Worm (Caenorhabditis elegans) whole organism, L1 larva: ENCODE results near the gene C56C10.7.

ENCODE experiments used
- C16A3.4 ChIP-seq: fragments of 150-350 bp; optimal IDR thresholded peaks from 2 replicates; lab custom pipeline; 2014; ENCODE audit warnings: missing biosample characterization, missing genetic modification characterization
- F16B12.6 ChIP-seq: fragments of 150-350 bp; optimal IDR thresholded peaks from 2 replicates; lab custom pipeline; 2014; ENCODE audit warnings: missing biosample characterization, missing genetic modification characterization
- aha-1 ChIP-seq: fragments of 150-350 bp; optimal IDR thresholded peaks from 2 replicates; lab custom pipeline; 2014; ENCODE audit warnings: missing biosample characterization, missing genetic modification characterization
- aly-2 ChIP-seq: fragments of 150-350 bp; optimal IDR thresholded peaks from 2 replicates; lab custom pipeline; 2014; ENCODE audit warnings: missing biosample characterization, missing genetic modification characterization
- ama-1 ChIP-seq: fragments of 150-350 bp; optimal IDR thresholded peaks from 2 replicates; lab custom pipeline; 2014
- ceh-88 ChIP-seq: fragments of 200-800 bp; sonication (Bioruptor generic); IDR thresholded peaks from 2 replicates; pipeline ENCODE4 v1.3.6; 2022; ENCODE audit warnings: missing genetic modification characterization, missing compliant biosample characterization
- ces-1 ChIP-seq: fragments of 150-350 bp; optimal IDR thresholded peaks from 2 replicates; lab custom pipeline; 2014; ENCODE audit warnings: missing biosample characterization, missing genetic modification reagents, missing genetic modification characterization
- efl-1 ChIP-seq, 4 experiments: fragments of 150-350 bp; optimal IDR thresholded peaks in 3 of 4; peaks in 1 of 4; 1 replicate in 1 of 4; 2 replicates in 3 of 4; lab custom pipeline; 2014; ENCODE audit warnings: missing biosample characterization in 2 of 4, missing genetic modification characterization in 2 of 4, missing genetic modification reagents in 2 of 4
- egl-13 ChIP-seq: sonication (generic microtip); optimal IDR thresholded peaks from 2 replicates; lab custom pipeline; 2016; ENCODE audit warnings: missing genotype, missing genetic modification reagents, missing genetic modification characterization, missing compliant biosample characterization
- fkh-10 ChIP-seq: sonication (generic microtip); optimal IDR thresholded peaks from 2 replicates; lab custom pipeline; 2017; ENCODE audit warnings: missing biosample characterization, missing genetic modification reagents, missing genetic modification characterization
- grh-1 ChIP-seq: fragments of 200-800 bp; sonication (Bioruptor generic); IDR thresholded peaks from 2 replicates; pipeline ENCODE4 v1.3.6; 2022; ENCODE audit warnings: missing genetic modification reagents, missing genetic modification characterization, missing compliant biosample characterization
- hpl-2 ChIP-seq: fragments of 150-350 bp; optimal IDR thresholded peaks from 2 replicates; lab custom pipeline; 2014; ENCODE audit warnings: missing biosample characterization, missing genetic modification reagents, missing genetic modification characterization
- irx-1 ChIP-seq: sonication (generic microtip); optimal IDR thresholded peaks from 2 replicates; lab custom pipeline; 2016; ENCODE audit warnings: missing genetic modification characterization, missing compliant biosample characterization
- lin-13 ChIP-seq: fragments of 150-350 bp; optimal IDR thresholded peaks from 2 replicates; lab custom pipeline; 2014; ENCODE audit warnings: missing biosample characterization, missing genetic modification reagents, missing genetic modification characterization
- lin-14 ChIP-seq: fragments of 200-800 bp; sonication (Bioruptor generic); optimal IDR thresholded peaks from 2 replicates; lab custom pipeline; 2018; ENCODE audit warnings: mild to moderate bottlenecking, missing genetic modification characterization, moderate library complexity, missing compliant biosample characterization
- lin-15B ChIP-seq: fragments of 150-350 bp; sonication (generic microtip); optimal IDR thresholded peaks from 3 replicates; lab custom pipeline; 2014; ENCODE audit warnings: missing biosample characterization, missing genetic modification characterization
- lin-35 ChIP-seq, 2 experiments: fragments of 150-350 bp; optimal IDR thresholded peaks; 2 replicates each; lab custom pipeline; 2014; ENCODE audit warnings: missing biosample characterization in 2 of 2, missing genetic modification characterization in 2 of 2, missing genetic modification reagents in 2 of 2
- lin-39 ChIP-seq: fragments of 150-350 bp; optimal IDR thresholded peaks from 2 replicates; lab custom pipeline; 2014; ENCODE audit warnings: missing biosample characterization, missing genetic modification reagents, missing genetic modification characterization
- lir-3 ChIP-seq: sonication (generic microtip); optimal IDR thresholded peaks from 2 replicates; lab custom pipeline; 2016; ENCODE audit warnings: mild to moderate bottlenecking, missing genetic modification characterization, moderate library complexity, missing compliant biosample characterization; ENCODE audit not compliant: poor library complexity
- lsy-2 ChIP-seq, 2 experiments: fragments of 150-350 bp; optimal IDR thresholded peaks; 2 replicates each; lab custom pipeline; 2014; ENCODE audit warnings: missing biosample characterization in 2 of 2, missing genetic modification characterization in 2 of 2
- mab-9 ChIP-seq: fragments of 200-800 bp; sonication (Bioruptor generic); IDR thresholded peaks from 2 replicates; pipeline ENCODE4 v1.3.6; 2022; ENCODE audit warnings: missing genetic modification reagents, missing genetic modification characterization, missing compliant biosample characterization
- mdl-1 ChIP-seq, 2 experiments: fragments of 150-350 bp; optimal IDR thresholded peaks; 2 replicates each; lab custom pipeline; 2014 to 2017; ENCODE audit warnings: missing biosample characterization in 2 of 2, missing genetic modification characterization in 2 of 2, inconsistent platforms in 1 of 2
- nhr-12 ChIP-seq: sonication (generic microtip); optimal IDR thresholded peaks from 2 replicates; lab custom pipeline; 2017; ENCODE audit warnings: missing biosample characterization, missing genetic modification characterization
- nhr-19 ChIP-seq: fragments of 200-800 bp; sonication (Bioruptor generic); conservative IDR thresholded peaks from 2 replicates; pipeline ENCODE4 v1.3.6; 2022; ENCODE audit warnings: missing genetic modification characterization, missing compliant biosample characterization
- nhr-71 ChIP-seq: sonication (generic microtip); optimal IDR thresholded peaks from 2 replicates; lab custom pipeline; 2016; ENCODE audit warnings: mild to moderate bottlenecking, missing genetic modification characterization, moderate library complexity, missing compliant biosample characterization
- nhr-76 ChIP-seq: sonication (generic microtip); optimal IDR thresholded peaks from 2 replicates; lab custom pipeline; 2017; ENCODE audit warnings: missing biosample characterization, missing genetic modification characterization
- nhr-77 ChIP-seq: fragments of 150-350 bp; optimal IDR thresholded peaks from 2 replicates; lab custom pipeline; 2014; ENCODE audit warnings: missing biosample characterization, missing genetic modification characterization
- nhr-85 ChIP-seq: sonication (generic microtip); peaks from one replicate; lab custom pipeline; 2016; ENCODE audit warnings: missing genetic modification characterization, inconsistent platforms, missing compliant biosample characterization
- nhr-90 ChIP-seq: sonication (generic microtip); optimal IDR thresholded peaks from 2 replicates; lab custom pipeline; 2016; ENCODE audit warnings: mild to moderate bottlenecking, missing genetic modification characterization, missing compliant biosample characterization; ENCODE audit not compliant: poor library complexity
- pax-3 ChIP-seq: fragments of 200-800 bp; sonication (Bioruptor generic); optimal IDR thresholded peaks from 2 replicates; lab custom pipeline; 2018; ENCODE audit warnings: mild to moderate bottlenecking, missing genetic modification characterization, moderate library complexity, missing compliant biosample characterization
- pqm-1 ChIP-seq: sonication (generic microtip); optimal IDR thresholded peaks from 3 replicates; lab custom pipeline; 2017; ENCODE audit warnings: missing biosample characterization, missing genetic modification characterization
- rnt-1 ChIP-seq: sonication (generic microtip); optimal IDR thresholded peaks from 2 replicates; lab custom pipeline; 2016; ENCODE audit warnings: mild to moderate bottlenecking, missing genetic modification characterization, moderate library complexity, missing compliant biosample characterization
- skn-1 ChIP-seq: fragments of 150-350 bp; optimal IDR thresholded peaks from 2 replicates; lab custom pipeline; 2014; ENCODE audit warnings: missing biosample characterization, missing genetic modification characterization
- snu-23 ChIP-seq: sonication (generic microtip); optimal IDR thresholded peaks from 2 replicates; lab custom pipeline; 2016; ENCODE audit warnings: missing genetic modification characterization, missing compliant biosample characterization
- sup-37 ChIP-seq: fragments of 200-800 bp; sonication (Bioruptor generic); optimal IDR thresholded peaks from 2 replicates; lab custom pipeline; 2018; ENCODE audit warnings: mild to moderate bottlenecking, missing genetic modification characterization, missing compliant biosample characterization
- tlp-1 ChIP-seq: fragments of 150-350 bp; optimal IDR thresholded peaks from 2 replicates; lab custom pipeline; 2014; ENCODE audit warnings: missing biosample characterization, missing genetic modification characterization
- unc-130 ChIP-seq: fragments of 150-350 bp; optimal IDR thresholded peaks from 2 replicates; lab custom pipeline; 2017; ENCODE audit warnings: missing biosample characterization, missing genetic modification characterization, inconsistent platforms
- unc-30 ChIP-seq: sonication (generic microtip); optimal IDR thresholded peaks from 2 replicates; lab custom pipeline; 2017; ENCODE audit warnings: missing biosample characterization, missing genetic modification characterization
- vab-15 ChIP-seq: sonication (generic microtip); optimal IDR thresholded peaks from 2 replicates; lab custom pipeline; 2017; ENCODE audit warnings: missing genotype, mild to moderate bottlenecking, missing genetic modification characterization, missing compliant biosample characterization
- zip-4 ChIP-seq: fragments of 200-800 bp; sonication (Bioruptor generic); optimal IDR thresholded peaks from 2 replicates; lab custom pipeline; 2018; ENCODE audit warnings: mild to moderate bottlenecking, missing genetic modification characterization, moderate library complexity, missing compliant biosample characterization

C56C10.7 gene

DNA sequence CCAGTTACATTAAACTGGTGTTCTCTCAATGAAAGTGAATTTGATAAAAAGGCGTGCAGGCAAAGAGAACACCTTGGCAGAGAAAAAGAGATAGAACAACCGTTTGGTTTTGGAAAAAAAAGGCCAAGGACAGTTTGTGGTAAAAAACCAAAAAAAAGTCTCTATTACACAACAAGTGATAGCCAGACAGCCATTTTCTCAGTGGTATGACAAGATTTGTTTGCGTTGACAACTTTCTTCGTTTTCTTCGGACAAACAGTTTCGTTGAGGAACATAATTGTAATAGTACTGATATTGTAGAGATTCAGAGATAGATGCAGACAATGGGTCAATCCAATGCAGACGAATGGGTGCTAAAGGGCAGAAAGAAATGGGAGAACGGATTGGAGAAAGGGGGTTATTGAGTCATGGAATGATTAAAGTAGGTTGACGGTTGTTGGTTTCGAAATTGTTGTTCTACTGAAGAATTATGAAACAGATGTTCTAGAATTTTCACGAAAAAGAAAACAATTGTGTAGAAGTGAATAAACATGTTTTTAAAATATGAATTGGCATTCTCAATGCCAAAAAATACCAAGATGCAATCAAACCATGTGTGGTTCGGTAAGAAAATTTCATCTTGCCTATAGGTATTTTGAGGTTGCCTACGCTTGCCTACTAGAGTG lies 25.0 kb downstream of the C56C10.7 start (continued):
- no peak for TF ChIP-seq egl-13 (tag; lab: Kevin White, UChicago)
- no peak for TF ChIP-seq grh-1 (GFP tag; lab: Robert Waterston, UW)
- TF ChIP-seq ceh-88, result no peak
- TF ChIP-seq vab-15, result no peak
- TF ChIP-seq unc-30 (tag; lab: Kevin White, UChicago), result no peak
- TF ChIP-seq C16A3.4, result no peak
- no peak for TF ChIP-seq ces-1
- no peak for TF ChIP-seq pax-3 (tag; lab: Kevin White, UChicago)
- peak; percentile 57 for TF ChIP-seq nhr-85
- no peak for TF ChIP-seq lir-3 (tag; lab: Kevin White, UChicago)
- peak; percentile 0 for TF ChIP-seq skn-1 (tag; lab: Kevin White, UChicago)
- no peak for TF ChIP-seq unc-130 (tag; lab: Kevin White, UChicago)
- no peak for TF ChIP-seq F16B12.6 (tag; lab: Kevin White, UChicago)
- peak; percentile 51 for TF ChIP-seq ama-1
- TF ChIP-seq lin-14 (GFP tag; lab: Kevin White, UChicago), result peak; percentile 65
- TF ChIP-seq mab-9, result no peak
- TF ChIP-seq lsy-2 (tag; optimal IDR thresholded peaks at IDR 0.05; lab: Kevin White, UChicago), result no peak

DNA sequence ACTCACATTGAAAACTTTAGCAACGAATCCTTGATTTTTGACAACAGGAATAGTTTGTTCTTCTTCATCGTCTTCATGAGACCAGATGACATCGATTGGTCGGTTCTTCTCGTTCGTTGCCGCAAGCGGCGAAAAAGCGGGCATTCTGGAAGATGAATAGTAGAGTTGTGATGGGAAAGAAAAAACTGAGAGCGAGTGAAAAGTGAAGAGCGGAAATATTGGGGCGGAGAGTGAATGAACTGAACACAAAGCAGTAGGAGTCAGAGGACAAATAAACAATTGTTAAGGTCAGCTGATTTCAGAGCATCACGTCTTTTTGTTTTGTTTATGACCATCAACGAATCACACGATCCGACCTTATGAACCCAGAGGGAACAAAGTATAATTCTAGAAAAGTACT lies 26.1 kb downstream of the C56C10.7 start, which contains the start of gene F18C5.10:
TSS of gene F18C5.10 (minus strand) at position 145 of the 400 bp plus-strand sequence.
- TF ChIP-seq tlp-1 (tag; lab: Kevin White, UChicago), result no peak
- peak; percentile 14 for TF ChIP-seq ama-1
- no peak for TF ChIP-seq nhr-71 (tag; lab: Kevin White, UChicago)
- TF ChIP-seq grh-1 (GFP tag; lab: Robert Waterston, UW), result no peak
- peak in 1 of 2 experiments; percentile 44 for TF ChIP-seq lin-35 (GFP tag; optimal IDR thresholded peaks at IDR 0.05; lab: Kevin White, UChicago)
- TF ChIP-seq rnt-1 (tag; lab: Kevin White, UChicago), result peak; percentile 16
- TF ChIP-seq fkh-10 (GFP tag; lab: Kevin White, UChicago), result no peak
- TF ChIP-seq efl-1 (optimal IDR thresholded peaks at IDR 0.05; lab: Kevin White, UChicago), result no peak
- no peak for TF ChIP-seq efl-1 (GFP tag; optimal IDR thresholded peaks at IDR 0.05 in 1 of 2; lab: Kevin White, UChicago)
- TF ChIP-seq nhr-77 (tag; lab: Kevin White, UChicago), result no peak
- TF ChIP-seq nhr-90 (tag; lab: Kevin White, UChicago), result no peak
- TF ChIP-seq nhr-76 (tag; lab: Kevin White, UChicago), result no peak
- TF ChIP-seq snu-23 (GFP tag; lab: Kevin White, UChicago), result peak; percentile 11
- no peak for TF ChIP-seq irx-1 (tag; lab: Kevin White, UChicago)
- no peak for TF ChIP-seq pqm-1 (tag; lab: Kevin White, UChicago)
- TF ChIP-seq sup-37 (GFP tag; lab: Kevin White, UChicago), result no peak
- TF ChIP-seq nhr-12 (tag; lab: Kevin White, UChicago), result no peak
- TF ChIP-seq skn-1 (tag; lab: Kevin White, UChicago), result no peak
- TF ChIP-seq mdl-1 (tag; optimal IDR thresholded peaks at IDR 0.05; lab: Kevin White, UChicago), result peak in 1 of 2 experiments; percentile 1
- no peak for TF ChIP-seq unc-30 (tag; lab: Kevin White, UChicago)
- TF ChIP-seq aha-1 (tag; lab: Kevin White, UChicago), result no peak
- TF ChIP-seq nhr-19 (GFP tag; lab: Robert Waterston, UW), result peak; percentile 36
- TF ChIP-seq lin-13 (GFP tag; lab: Kevin White, UChicago), result no peak
- TF ChIP-seq C16A3.4, result peak; percentile 20
- no peak for TF ChIP-seq lin-39
- no peak for TF ChIP-seq zip-4 (GFP tag; lab: Kevin White, UChicago)
- TF ChIP-seq lin-15B (tag; lab: Kevin White, UChicago), result no peak
- TF ChIP-seq hpl-2 (GFP tag; lab: Kevin White, UChicago), result no peak
- no peak for TF ChIP-seq aly-2 (tag; lab: Kevin White, UChicago)
- TF ChIP-seq lsy-2 (tag; optimal IDR thresholded peaks at IDR 0.05; lab: Kevin White, UChicago), result peak in 1 of 2 experiments; percentile 26
